Fruit fly (Drosophila melanogaster) whole organism, embryonic: ENCODE data around the gene Tre1.
A peak's percentile ranks its signal among the peaks of the same experiment; 100 is the strongest.

ENCODE experiments used
- CG11456 ChIP-seq: fragments of 200-800 bp; sonication (Bioruptor generic); IDR thresholded peaks from 3 replicates; pipeline ENCODE4 v1.3.6; 2022; ENCODE audit warnings: missing biosample characterization, missing genetic modification characterization
- CG12155 ChIP-seq: fragments of 200-800 bp; sonication (Bioruptor generic); optimal IDR thresholded peaks from 3 replicates; lab custom pipeline; 2016; ENCODE audit warnings: missing biosample characterization, missing genetic modification characterization
- CG12942 ChIP-seq: fragments of 200-800 bp; sonication (Bioruptor generic); optimal IDR thresholded peaks from 3 replicates; lab custom pipeline; 2016; ENCODE audit warnings: missing biosample characterization, missing genetic modification characterization
- CG13296 ChIP-seq: fragments of 200-800 bp; sonication (Bioruptor generic); optimal IDR thresholded peaks from 3 replicates; lab custom pipeline; 2018; ENCODE audit warnings: missing biosample characterization, mild to moderate bottlenecking, missing genetic modification characterization
- CG15514 ChIP-seq: fragments of 200-800 bp; sonication (Bioruptor generic); optimal IDR thresholded peaks from 3 replicates; lab custom pipeline; 2017; ENCODE audit warnings: missing biosample characterization, missing genetic modification characterization, mild to moderate bottlenecking, moderate library complexity, missing genetic modification reagents
- CG17359 ChIP-seq: fragments of 200-800 bp; sonication (Bioruptor generic); optimal IDR thresholded peaks from 3 replicates; lab custom pipeline; 2018; ENCODE audit warnings: missing biosample characterization, mild to moderate bottlenecking, missing genetic modification characterization, moderate library complexity
- CG17612 ChIP-seq: fragments of 200-800 bp; sonication (Bioruptor generic); IDR thresholded peaks from 2 replicates; pipeline ENCODE4 v1.3.6; 2022; ENCODE audit warnings: missing biosample characterization, missing genetic modification characterization
- CG18599 ChIP-seq: fragments of 200-800 bp; sonication (Bioruptor generic); optimal IDR thresholded peaks from 3 replicates; lab custom pipeline; 2017; ENCODE audit warnings: missing biosample characterization, missing genetic modification characterization, mild to moderate bottlenecking, moderate library complexity, missing genetic modification reagents
- CG2120 ChIP-seq: fragments of 200-800 bp; sonication (Bioruptor generic); optimal IDR thresholded peaks from 3 replicates; lab custom pipeline; 2016; ENCODE audit warnings: missing biosample characterization, missing genetic modification characterization
- CG2202 ChIP-seq: fragments of 200-800 bp; sonication (Bioruptor generic); optimal IDR thresholded peaks from 2 replicates; lab custom pipeline; 2018; ENCODE audit warnings: missing biosample characterization, mild to moderate bottlenecking, missing genetic modification characterization
- CG33557 ChIP-seq: fragments of 200-800 bp; sonication (Bioruptor generic); optimal IDR thresholded peaks from 2 replicates; lab custom pipeline; 2019; ENCODE audit warnings: missing biosample characterization, mild to moderate bottlenecking, missing genetic modification characterization, moderate library complexity
- CG4730 ChIP-seq: fragments of 200-800 bp; sonication (Bioruptor generic); IDR thresholded peaks from 2 replicates; pipeline ENCODE4 v1.3.6; 2022; ENCODE audit warnings: missing biosample characterization, missing genetic modification characterization
- CG7271 ChIP-seq: fragments of 200-800 bp; sonication (Bioruptor generic); optimal IDR thresholded peaks from 2 replicates; lab custom pipeline; 2018; ENCODE audit warnings: missing biosample characterization, mild to moderate bottlenecking, missing genetic modification characterization, moderate library complexity
- CG7786 ChIP-seq: fragments of 200-800 bp; sonication (Bioruptor generic); optimal IDR thresholded peaks from 2 replicates; lab custom pipeline; 2016; ENCODE audit warnings: missing biosample characterization, missing genetic modification characterization
- CG7839 ChIP-seq: fragments of 200-800 bp; sonication (Bioruptor generic); optimal IDR thresholded peaks from 3 replicates; lab custom pipeline; 2018; ENCODE audit warnings: missing biosample characterization, mild to moderate bottlenecking, missing genetic modification characterization, moderate library complexity
- CG8765 ChIP-seq: fragments of 200-800 bp; sonication (Bioruptor generic); IDR thresholded peaks from 2 replicates; pipeline ENCODE4 v1.3.6; 2022; ENCODE audit warnings: missing biosample characterization, missing genetic modification characterization
- CG8944 ChIP-seq: fragments of 200-800 bp; sonication (Bioruptor generic); optimal IDR thresholded peaks from 3 replicates; lab custom pipeline; 2016; ENCODE audit warnings: missing biosample characterization, missing genetic modification characterization
- CG9727 ChIP-seq: fragments of 200-800 bp; sonication (Bioruptor generic); optimal IDR thresholded peaks from 3 replicates; lab custom pipeline; 2017; ENCODE audit warnings: missing biosample characterization, mild to moderate bottlenecking, missing genetic modification characterization
- CrebB ChIP-seq: fragments of 200-800 bp; sonication (Bioruptor generic); optimal IDR thresholded peaks from 3 replicates; lab custom pipeline; 2018; ENCODE audit warnings: missing biosample characterization, mild to moderate bottlenecking, missing genetic modification characterization
- Drgx ChIP-seq: fragments of 200-800 bp; sonication (Bioruptor generic); IDR thresholded peaks from 2 replicates; pipeline ENCODE4 v1.3.6; 2022; ENCODE audit warnings: missing biosample characterization, missing genetic modification characterization
- E2f2 ChIP-seq: fragments of 200-800 bp; sonication (Bioruptor generic); IDR thresholded peaks from 2 replicates; pipeline ENCODE4 v1.3.6; 2022; ENCODE audit warnings: missing biosample characterization, missing genetic modification characterization
- Fer3 ChIP-seq: fragments of 200-800 bp; sonication (Bioruptor generic); optimal IDR thresholded peaks from 2 replicates; lab custom pipeline; 2018; ENCODE audit warnings: missing biosample characterization, mild to moderate bottlenecking, missing genetic modification characterization, moderate library complexity
- GATAe ChIP-seq: fragments of 200-800 bp; sonication (Bioruptor generic); conservative IDR thresholded peaks from 2 replicates; pipeline ENCODE4 v1.3.6; 2022; ENCODE audit warnings: missing biosample characterization, missing genetic modification characterization
- Hand ChIP-seq: fragments of 200-800 bp; sonication (Bioruptor generic); optimal IDR thresholded peaks from 2 replicates; lab custom pipeline; 2017; ENCODE audit warnings: mild to moderate bottlenecking, missing biosample characterization, missing genetic modification reagents, missing genetic modification characterization
- Hmr ChIP-seq: fragments of 200-800 bp; sonication (Bioruptor generic); optimal IDR thresholded peaks from 3 replicates; lab custom pipeline; 2017; ENCODE audit warnings: mild to moderate bottlenecking, missing biosample characterization, missing genetic modification reagents, missing genetic modification characterization
- Hr3 ChIP-seq: fragments of 200-800 bp; sonication (Bioruptor generic); optimal IDR thresholded peaks from 3 replicates; lab custom pipeline; 2016; ENCODE audit warnings: missing biosample characterization, missing genetic modification characterization
- Lhr ChIP-seq: fragments of 200-800 bp; sonication (Bioruptor generic); optimal IDR thresholded peaks from 3 replicates; lab custom pipeline; 2017; ENCODE audit warnings: mild to moderate bottlenecking, missing biosample characterization, missing genetic modification reagents, missing genetic modification characterization
- Mrtf ChIP-seq: fragments of 200-800 bp; sonication (Bioruptor generic); IDR thresholded peaks from 3 replicates; pipeline ENCODE4 v1.3.6; 2022; ENCODE audit warnings: missing biosample characterization, missing genetic modification characterization
- Scr ChIP-seq: fragments of 200-800 bp; sonication (Bioruptor generic); IDR thresholded peaks from 2 replicates; pipeline ENCODE4 v1.3.6; 2022; ENCODE audit warnings: missing biosample characterization, missing genetic modification characterization; ENCODE audit not compliant: partially characterized antibody
- ab ChIP-seq: fragments of 200-800 bp; sonication (Bioruptor generic); optimal IDR thresholded peaks from 2 replicates; lab custom pipeline; 2016; ENCODE audit warnings: missing biosample characterization, missing genetic modification characterization
- abd-A ChIP-seq: fragments of 200-800 bp; sonication (Bioruptor generic); optimal IDR thresholded peaks from 3 replicates; lab custom pipeline; 2019; ENCODE audit warnings: missing biosample characterization, mild to moderate bottlenecking, missing genetic modification characterization, moderate library complexity
- ato ChIP-seq: fragments of 200-800 bp; sonication (Bioruptor generic); IDR thresholded peaks from 2 replicates; pipeline ENCODE4 v1.3.6; 2022; ENCODE audit warnings: missing biosample characterization, missing genetic modification characterization; ENCODE audit not compliant: partially characterized antibody
- btn ChIP-seq: fragments of 200-800 bp; sonication (Bioruptor generic); optimal IDR thresholded peaks from 2 replicates; lab custom pipeline; 2016; ENCODE audit warnings: missing biosample characterization, missing genetic modification characterization
- chn ChIP-seq: fragments of 200-800 bp; sonication (Bioruptor generic); optimal IDR thresholded peaks from 2 replicates; lab custom pipeline; 2016; ENCODE audit warnings: missing biosample characterization, missing genetic modification characterization
- da ChIP-seq: fragments of 200-800 bp; sonication (Bioruptor generic); optimal IDR thresholded peaks from 2 replicates; lab custom pipeline; 2016; ENCODE audit warnings: missing biosample characterization, missing genetic modification characterization
- dmrt11E ChIP-seq: fragments of 200-800 bp; sonication (Bioruptor generic); optimal IDR thresholded peaks from 3 replicates; lab custom pipeline; 2018; ENCODE audit warnings: missing biosample characterization, mild to moderate bottlenecking, missing genetic modification characterization, moderate library complexity
- emc ChIP-seq: fragments of 200-800 bp; sonication (Bioruptor generic); optimal IDR thresholded peaks from 2 replicates; lab custom pipeline; 2016; ENCODE audit warnings: missing biosample characterization, missing genetic modification characterization
- fd64A ChIP-seq: fragments of 200-800 bp; sonication (Bioruptor generic); optimal IDR thresholded peaks from 3 replicates; lab custom pipeline; 2018; ENCODE audit warnings: missing biosample characterization, mild to moderate bottlenecking, missing genetic modification characterization
- kah ChIP-seq: fragments of 200-800 bp; sonication (Bioruptor generic); optimal IDR thresholded peaks from 2 replicates; lab custom pipeline; 2018; ENCODE audit warnings: missing biosample characterization, mild to moderate bottlenecking, missing genetic modification characterization
- mirr ChIP-seq: fragments of 200-800 bp; sonication (Bioruptor generic); optimal IDR thresholded peaks from 3 replicates; lab custom pipeline; 2018; ENCODE audit warnings: missing biosample characterization, mild to moderate bottlenecking, missing genetic modification characterization
- org-1 ChIP-seq: fragments of 200-800 bp; sonication (Bioruptor generic); optimal IDR thresholded peaks from 2 replicates; lab custom pipeline; 2017; ENCODE audit warnings: missing biosample characterization, missing genetic modification characterization
- otp ChIP-seq: fragments of 200-800 bp; sonication (Bioruptor generic); IDR thresholded peaks from 3 replicates; pipeline ENCODE4, ENCODE4 v1.3.6; 2022; ENCODE audit warnings: missing biosample characterization, missing genetic modification characterization
- pnt ChIP-seq: fragments of 200-800 bp; sonication (Bioruptor generic); optimal IDR thresholded peaks from 3 replicates; lab custom pipeline; 2016; ENCODE audit warnings: missing biosample characterization, missing genetic modification characterization
- pros ChIP-seq: fragments of 200-800 bp; sonication (Bioruptor generic); optimal IDR thresholded peaks from 3 replicates; lab custom pipeline; 2019; ENCODE audit warnings: missing biosample characterization, mild to moderate bottlenecking, missing genetic modification characterization, moderate library complexity
- ro ChIP-seq: fragments of 200-800 bp; sonication (Bioruptor generic); IDR thresholded peaks from 2 replicates; pipeline ENCODE4 v1.3.6; 2022; ENCODE audit warnings: missing biosample characterization, missing genetic modification characterization
- sc ChIP-seq, 3 experiments: fragments of >200 bp in 2 of 3; fragments of 200-800 bp in 1 of 3; sonication (Bioruptor generic) in 1 of 3; optimal IDR thresholded peaks; 2 replicates in 2 of 3; 3 replicates in 1 of 3; lab custom pipeline; 2017; ENCODE audit warnings: mild to moderate bottlenecking in 1 of 3, missing biosample characterization in 1 of 3, missing genetic modification characterization in 1 of 3, missing genetic modification reagents in 1 of 3
- tin ChIP-seq: fragments of 200-800 bp; sonication (Bioruptor generic); optimal IDR thresholded peaks from 3 replicates; lab custom pipeline; 2016; ENCODE audit warnings: missing biosample characterization, missing genetic modification characterization
- tll ChIP-seq, 2 experiments: fragments of 200-800 bp in 1 of 2; fragments of >200 bp in 1 of 2; sonication (Bioruptor generic) in 1 of 2; optimal IDR thresholded peaks; 2 replicates each; lab custom pipeline; 2017 to 2019; ENCODE audit warnings: missing biosample characterization in 2 of 2, missing genetic modification characterization in 2 of 2, mild to moderate bottlenecking in 1 of 2, moderate library complexity in 1 of 2
- toy ChIP-seq: fragments of 200-800 bp; sonication (Bioruptor generic); IDR thresholded peaks from 2 replicates; pipeline ENCODE4 v1.3.6; 2022; ENCODE audit warnings: missing biosample characterization, missing genetic modification characterization
- wor ChIP-seq: fragments of 200-800 bp; sonication (Bioruptor generic); IDR thresholded peaks from 2 replicates; pipeline ENCODE4 v1.3.6; 2022; ENCODE audit warnings: missing biosample characterization, missing genetic modification characterization

The Tre1 gene

dm6 chrX:5671537-5672029 is 8.2 kb downstream of the Tre1 start, which contains the start of gene Rab18 (continued):
- TF ChIP-seq ab (GFP tag; lab: Kevin White, UChicago) (no peak), ro (GFP tag; lab: Robert Waterston, UW) (no peak), CG7786 (GFP tag; lab: Kevin White, UChicago) (peak; percentile 31), Drgx (GFP tag; lab: Robert Waterston, UW) (no peak), dmrt11E (no peak), CG7839 (tag; lab: Kevin White, UChicago) (no peak), CG8765 (GFP tag; lab: Robert Waterston, UW) (0 out of 2 replicates have a peak, but pooled peaks have one; percentile 21), Hand (GFP tag; lab: Kevin White, UChicago) (no peak), GATAe (no peak), ato (GFP tag; lab: Robert Waterston, UW) (0 out of 2 replicates have a peak, but pooled peaks have one; percentile 14), chn (peak; percentile 2), org-1 (no peak), Scr (GFP tag; lab: Robert Waterston, UW) (peak; percentile 37), CG8944 (GFP tag; lab: Kevin White, UChicago) (peak; percentile 22), CG4730 (GFP tag; lab: Robert Waterston, UW) (no peak), pnt (GFP tag; lab: Kevin White, UChicago) (peak; percentile 49), emc (no peak), abd-A (no peak), fd64A (GFP tag; lab: Kevin White, UChicago) (no peak), CG15514 (GFP tag; lab: Kevin White, UChicago) (peak; percentile 97), mirr (GFP tag; lab: Kevin White, UChicago) (no peak), sc (optimal IDR thresholded peaks at IDR 0.05; lab: Kevin White, UChicago) (no peak), sc (GFP tag; optimal IDR thresholded peaks at IDR 0.05; lab: Kevin White, UChicago) (no peak), btn (GFP tag; lab: Kevin White, UChicago) (no peak), tin (GFP tag; lab: Kevin White, UChicago) (peak; percentile 45), CrebB (no peak), Lhr (GFP tag; lab: Kevin White, UChicago) (peak; percentile 36), otp (GFP tag; lab: Robert Waterston, UW) (no peak), toy (GFP tag; lab: Robert Waterston, UW) (no peak), Mrtf (GFP tag; lab: Robert Waterston, UW) (peak; percentile 15; the same call in 1 of the 3 replicates), Fer3 (tag; lab: Kevin White, UChicago) (no peak), CG9727 (no peak), CG2202 (no peak), CG13296 (GFP tag; lab: Kevin White, UChicago) (no peak), CG7271 (no peak), CG33557 (GFP tag; lab: Kevin White, UChicago) (no peak), Hr3 (GFP tag; lab: Kevin White, UChicago) (peak; percentile 33), CG17359 (tag; lab: Kevin White, UChicago) (no peak), CG17612 (GFP tag; lab: Robert Waterston, UW) (no peak), CG12942 (GFP tag; lab: Kevin White, UChicago) (peak; percentile 1), Hmr (GFP tag; lab: Kevin White, UChicago) (no peak), tll (GFP tag; optimal IDR thresholded peaks at IDR 0.05; lab: Kevin White, UChicago) (no peak), CG12155 (GFP tag; lab: Kevin White, UChicago) (peak; percentile 34), E2f2 (no peak), kah (no peak), wor (GFP tag; lab: Robert Waterston, UW) (no peak), pros (GFP tag; lab: Kevin White, UChicago) (no peak), CG11456 (GFP tag; lab: Robert Waterston, UW) (peak; percentile 75; the same call in 2 of the 3 replicates), CG18599 (no peak), da (GFP tag; lab: Kevin White, UChicago) (no peak), CG2120 (GFP tag; lab: Kevin White, UChicago) (peak; percentile 46)
